Worm (Caenorhabditis elegans): Measurements from ENCODE around the gene clec-195.
A peak's percentile ranks its signal among the peaks of the same experiment; 100 is the strongest.

clec-195 gene

DNA sequence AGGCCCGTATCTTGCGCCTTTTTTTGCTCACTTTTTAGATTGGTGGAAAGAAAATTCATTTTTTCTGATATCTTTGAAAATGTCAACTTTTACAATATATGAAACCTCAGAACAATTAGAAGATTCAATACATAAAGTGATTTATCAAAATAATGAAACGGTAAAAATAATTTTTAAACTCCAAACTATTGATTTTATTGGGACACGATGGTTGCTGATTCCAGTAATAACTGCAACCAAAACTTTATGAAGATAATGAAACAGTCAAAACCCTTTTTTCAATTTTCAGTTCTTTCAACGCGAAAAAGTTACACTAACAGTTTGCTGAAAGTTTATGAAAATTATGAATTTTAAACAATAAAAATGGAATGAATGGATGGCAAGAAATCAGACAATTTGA is 24.5 kb downstream of the clec-195 start:
- peak; percentile 75 for TF ChIP-seq snpc-1.2 (GFP tag; IDR thresholded peaks at IDR 0.05)
- no peak for TF ChIP-seq R02D3.7 (tag; optimal IDR thresholded peaks at IDR 0.05)

DNA sequence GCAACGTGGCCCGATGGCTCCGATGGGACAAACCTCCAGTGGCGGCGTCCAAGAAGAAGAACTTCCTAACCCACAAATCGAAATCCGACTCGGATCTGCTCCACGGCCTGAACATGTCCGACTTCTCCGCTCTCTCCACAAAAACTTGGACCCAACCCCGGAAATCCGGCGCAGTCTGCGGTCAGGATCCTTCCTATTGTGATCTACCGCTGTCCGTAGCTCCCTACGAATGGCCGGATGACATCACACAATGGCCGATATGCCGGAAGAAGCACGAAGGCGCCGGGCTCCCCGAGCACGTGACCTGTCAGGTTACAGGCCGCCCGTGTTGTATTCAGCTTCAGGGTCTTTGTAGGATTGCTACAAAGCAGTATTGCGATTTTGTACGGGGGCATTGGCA is 35.3 kb downstream of the clec-195 start:
- TF ChIP-seq hmg-1.1 (GFP tag; IDR thresholded peaks at IDR 0.05) (no peak), unc-130 (GFP tag; optimal IDR thresholded peaks at IDR 0.05) (no peak), set-16 (GFP tag; IDR thresholded peaks at IDR 0.05) (peak; percentile 71)

DNA sequence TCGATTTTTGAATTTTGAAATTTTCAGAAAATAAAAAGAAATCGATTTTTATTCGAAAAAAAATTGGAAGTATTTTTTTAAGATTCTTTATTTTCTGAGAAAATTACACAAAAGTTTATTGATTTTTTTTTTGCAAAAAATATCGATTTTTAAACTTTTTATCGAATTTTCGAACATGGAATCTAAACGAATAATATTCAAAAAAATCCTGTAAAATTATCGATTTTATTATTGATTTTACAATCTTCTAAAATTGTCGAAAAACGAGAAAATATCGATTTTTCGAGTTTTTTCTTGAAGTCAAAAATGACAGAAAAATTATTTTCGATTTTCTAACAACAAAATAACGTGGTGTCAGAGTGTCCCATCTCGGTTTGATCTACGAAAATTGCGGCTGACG is 39.9 kb downstream of the clec-195 start:
- no peak for TF ChIP-seq ctbp-1 (GFP tag; IDR thresholded peaks at IDR 0.05)
- TF ChIP-seq ceh-28 (tag; optimal IDR thresholded peaks at IDR 0.05): peak; percentile 79

DNA sequence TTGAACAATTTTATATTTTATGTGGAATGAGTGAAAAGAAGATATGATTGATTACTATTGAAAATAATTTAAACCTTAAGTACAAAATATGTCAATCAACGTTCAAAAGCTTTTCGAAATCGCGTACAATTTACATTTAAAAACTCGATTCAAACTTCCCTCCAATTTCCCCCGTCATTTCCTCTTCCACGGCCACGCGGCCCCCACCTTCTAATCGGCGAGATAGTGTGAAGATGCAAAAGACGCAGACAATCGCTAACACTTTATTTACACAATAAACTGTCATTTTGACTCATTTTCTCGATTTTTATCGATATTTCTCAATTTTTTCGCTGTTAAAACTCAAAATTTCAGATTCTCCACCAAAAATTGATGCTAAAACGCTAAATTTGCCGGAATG is 50.2 kb downstream of the clec-195 start, which contains the start of gene rom-4:
Gene rom-4, plus strand, starts transcription at position 398 of the 400 bp plus-strand sequence.
- no peak for TF ChIP-seq ceh-62 (tag; optimal IDR thresholded peaks at IDR 0.05)
- TF ChIP-seq nhr-42 (GFP tag; IDR thresholded peaks at IDR 0.05): no peak
- TF ChIP-seq unc-130 (GFP tag; optimal IDR thresholded peaks at IDR 0.05): peak; percentile 96
- TF ChIP-seq F37D6.2 (tag; optimal IDR thresholded peaks at IDR 0.05): no peak
- no peak for TF ChIP-seq lin-39 (tag; optimal IDR thresholded peaks at IDR 0.05)
- TF ChIP-seq F49E8.2 (tag; optimal IDR thresholded peaks at IDR 0.05; ENCODE audit: borderline replicate concordance): no peak
- TF ChIP-seq aly-2 (tag; optimal IDR thresholded peaks at IDR 0.05): no peak
- no peak for TF ChIP-seq hif-1 (tag; optimal IDR thresholded peaks at IDR 0.05)
- TF ChIP-seq php-3 (GFP tag; IDR thresholded peaks at IDR 0.05): no peak
- no peak for TF ChIP-seq F26F4.8 (GFP tag; conservative IDR thresholded peaks at IDR 0.05)
- no peak for TF ChIP-seq T20F7.1 (GFP tag; optimal IDR thresholded peaks at IDR 0.05)
- no peak for TF ChIP-seq R02D3.7 (tag; optimal IDR thresholded peaks at IDR 0.05)
- TF ChIP-seq nhr-102 (tag; optimal IDR thresholded peaks at IDR 0.05): no peak
- no peak for TF ChIP-seq T26A8.4 (GFP tag; IDR thresholded peaks at IDR 0.05)
- peak; percentile 61 for TF ChIP-seq nhr-6 (tag; optimal IDR thresholded peaks at IDR 0.05)
- peak; percentile 0 for TF ChIP-seq ztf-7 (tag; optimal IDR thresholded peaks at IDR 0.05)
- no peak for TF ChIP-seq hlh-11 (tag; optimal IDR thresholded peaks at IDR 0.05)
- TF ChIP-seq dpl-1 (GFP tag; optimal IDR thresholded peaks at IDR 0.05): peak; percentile 96
- no peak for TF ChIP-seq D1046.2 (GFP tag; IDR thresholded peaks at IDR 0.05)
- no peak for TF ChIP-seq daf-8 (GFP tag; IDR thresholded peaks at IDR 0.05)
- TF ChIP-seq F10B5.3 (tag; optimal IDR thresholded peaks at IDR 0.05): no peak
- no peak for TF ChIP-seq zag-1 (tag; optimal IDR thresholded peaks at IDR 0.05)
- TF ChIP-seq nhr-28 (tag; optimal IDR thresholded peaks at IDR 0.05): peak; percentile 20
- no peak for TF ChIP-seq lin-13 (GFP tag; optimal IDR thresholded peaks at IDR 0.05)
- no peak for TF ChIP-seq spr-1 (tag; optimal IDR thresholded peaks at IDR 0.05)
- TF ChIP-seq dmd-9 (GFP tag; IDR thresholded peaks at IDR 0.05): 0 out of 2 replicates have a peak, but pooled peaks have one; percentile 28
- TF ChIP-seq F44E2.7 (GFP tag; IDR thresholded peaks at IDR 0.05): no peak
- no peak for TF ChIP-seq cey-2 (tag; optimal IDR thresholded peaks at IDR 0.05; ENCODE audit: borderline replicate concordance, insufficient read depth)
- peak in 1 of 2 experiments; percentile 40 for TF ChIP-seq unc-62 (GFP tag; optimal IDR thresholded peaks at IDR 0.05 in 1 of 2)
- TF ChIP-seq unc-62 (tag; optimal IDR thresholded peaks at IDR 0.05): no peak
- no peak for TF ChIP-seq mdt-29 (GFP tag; IDR thresholded peaks at IDR 0.05)
- TF ChIP-seq egl-43 (GFP tag; IDR thresholded peaks at IDR 0.05): no peak
- peak in 1 of 2 experiments; percentile 10 for TF ChIP-seq daf-16 (GFP tag; optimal IDR thresholded peaks at IDR 0.05)
- peak; percentile 61 for TF ChIP-seq daf-16 (tag; optimal IDR thresholded peaks at IDR 0.05)
- peak; percentile 39 for TF ChIP-seq hlh-30 (tag; optimal IDR thresholded peaks at IDR 0.05; ENCODE audit: insufficient read depth)
- TF ChIP-seq rbr-2 (tag; optimal IDR thresholded peaks at IDR 0.05): no peak
- peak; percentile 4 for TF ChIP-seq fkh-10 (GFP tag; optimal IDR thresholded peaks at IDR 0.05)
- TF ChIP-seq lsy-2 (tag; optimal IDR thresholded peaks at IDR 0.05): no peak
- peak; percentile 94 for TF ChIP-seq snpc-1.2 (GFP tag; IDR thresholded peaks at IDR 0.05)
- TF ChIP-seq aha-1 (tag): peak; percentile 84
- no peak for TF ChIP-seq attf-4 (tag; optimal IDR thresholded peaks at IDR 0.05)
- no peak for TF ChIP-seq dmd-6 (GFP tag; IDR thresholded peaks at IDR 0.05)
- TF ChIP-seq Y5F2A.4 (GFP tag; optimal IDR thresholded peaks at IDR 0.05): no peak

Measured in whole organism, L4 larva.